Fruit fly (Drosophila melanogaster) whole organism, embryonic: ENCODE data around the gene CG5498.
A peak's percentile ranks its signal among the peaks of the same experiment; 100 is the strongest.

ENCODE experiments used
- Adf1 ChIP-seq: fragments of 200-800 bp; sonication (Bioruptor generic); IDR thresholded peaks from 2 replicates; pipeline ENCODE4 v1.3.6; 2022; ENCODE audit warnings: missing biosample characterization, missing genetic modification characterization
- Atf3 ChIP-seq: fragments of 200-800 bp; sonication (Bioruptor generic); optimal IDR thresholded peaks from 3 replicates; lab custom pipeline; 2016; ENCODE audit warnings: missing biosample characterization, missing genetic modification characterization
- Bgb ChIP-seq: fragments of 200-800 bp; sonication (Bioruptor generic); IDR thresholded peaks from 2 replicates; pipeline ENCODE4 v1.3.6; 2022; ENCODE audit warnings: missing biosample characterization, missing genetic modification characterization; ENCODE audit not compliant: partially characterized antibody
- C15 ChIP-seq: fragments of 200-800 bp; sonication (Bioruptor generic); IDR thresholded peaks from 3 replicates; pipeline ENCODE4 v1.3.6; 2022; ENCODE audit warnings: missing biosample characterization, missing genetic modification characterization
- CG1024 ChIP-seq: fragments of 200-800 bp; sonication (Bioruptor generic); IDR thresholded peaks from 2 replicates; pipeline ENCODE4 v1.3.6; 2022; ENCODE audit warnings: missing biosample characterization, missing genetic modification characterization
- CG10565 ChIP-seq: fragments of 200-800 bp; sonication (Bioruptor generic); optimal IDR thresholded peaks from 3 replicates; lab custom pipeline; 2016; ENCODE audit warnings: missing biosample characterization, mild to moderate bottlenecking, missing genetic modification characterization
- CG11723 ChIP-seq: fragments of 200-800 bp; sonication (Bioruptor generic); optimal IDR thresholded peaks from 2 replicates; lab custom pipeline; 2017; ENCODE audit warnings: missing biosample characterization, mild to moderate bottlenecking, missing genetic modification characterization
- CG13287 ChIP-seq: fragments of 200-800 bp; sonication (Bioruptor generic); IDR thresholded peaks from 2 replicates; pipeline ENCODE4 v1.3.6; 2022; ENCODE audit warnings: missing biosample characterization, missing genetic modification characterization; ENCODE audit not compliant: partially characterized antibody
- CG14050 ChIP-seq: fragments of 200-800 bp; sonication (Bioruptor generic); IDR thresholded peaks from 3 replicates; pipeline ENCODE4 v1.3.6; 2022; ENCODE audit warnings: missing biosample characterization, missing genetic modification characterization
- CG17612 ChIP-seq: fragments of 200-800 bp; sonication (Bioruptor generic); IDR thresholded peaks from 2 replicates; pipeline ENCODE4 v1.3.6; 2022; ENCODE audit warnings: missing biosample characterization, missing genetic modification characterization
- CG2875 ChIP-seq: fragments of 200-800 bp; sonication (Bioruptor generic); optimal IDR thresholded peaks from 2 replicates; lab custom pipeline; 2017; ENCODE audit warnings: missing biosample characterization, mild to moderate bottlenecking, missing genetic modification characterization, missing genetic modification reagents
- CG2889 ChIP-seq: fragments of 200-800 bp; sonication (Bioruptor generic); IDR thresholded peaks from 3 replicates; pipeline ENCODE4 v1.3.6; 2022; ENCODE audit warnings: missing biosample characterization, missing genetic modification characterization
- CG34224 ChIP-seq: fragments of 200-800 bp; sonication (Bioruptor generic); IDR thresholded peaks from 3 replicates; pipeline ENCODE4 v1.3.6; 2022; ENCODE audit warnings: missing biosample characterization, missing genetic modification characterization; ENCODE audit not compliant: partially characterized antibody
- CG6689 ChIP-seq: fragments of 200-800 bp; sonication (Bioruptor generic); IDR thresholded peaks from 2 replicates; pipeline ENCODE4 v1.3.6; 2022; ENCODE audit warnings: missing biosample characterization, missing genetic modification characterization
- CG7556 ChIP-seq: fragments of 200-800 bp; sonication (Bioruptor generic); optimal IDR thresholded peaks from 2 replicates; lab custom pipeline; 2017; ENCODE audit warnings: missing biosample characterization, mild to moderate bottlenecking, missing genetic modification characterization
- CG8290 ChIP-seq, 3 experiments: fragments of 200-800 bp; sonication (Bioruptor generic); optimal IDR thresholded peaks; 2 replicates each; lab custom pipeline; 2016 to 2019; ENCODE audit warnings: missing biosample characterization in 3 of 3, missing genetic modification characterization in 3 of 3, mild to moderate bottlenecking in 2 of 3, moderate library complexity in 1 of 3
- CG8478 ChIP-seq: fragments of >200 bp; optimal IDR thresholded peaks from 2 replicates; lab custom pipeline; 2018
- Dip2 ChIP-seq: fragments of 200-800 bp; sonication (Bioruptor generic); IDR thresholded peaks from 2 replicates; pipeline ENCODE4 v1.3.6; 2022; ENCODE audit warnings: missing biosample characterization, missing genetic modification characterization
- Dll ChIP-seq: fragments of 200-800 bp; sonication (Bioruptor generic); IDR thresholded peaks from 4 replicates; pipeline ENCODE4 v1.3.6; 2022; ENCODE audit warnings: missing biosample characterization, missing genetic modification characterization; ENCODE audit not compliant: partially characterized antibody
- E2f2 ChIP-seq: fragments of 200-800 bp; sonication (Bioruptor generic); IDR thresholded peaks from 2 replicates; pipeline ENCODE4 v1.3.6; 2022; ENCODE audit warnings: missing biosample characterization, missing genetic modification characterization
- Elba2 ChIP-seq: fragments of 200-800 bp; sonication (Bioruptor generic); optimal IDR thresholded peaks from 3 replicates; lab custom pipeline; 2016; ENCODE audit warnings: missing biosample characterization, missing genetic modification characterization
- HLH3B ChIP-seq: fragments of 200-800 bp; sonication (Bioruptor generic); IDR thresholded peaks from 2 replicates; pipeline ENCODE4 v1.3.6; 2022; ENCODE audit warnings: missing biosample characterization, missing genetic modification characterization
- HLH54F ChIP-seq: fragments of 200-800 bp; sonication (Bioruptor generic); optimal IDR thresholded peaks from 3 replicates; lab custom pipeline; 2016; ENCODE audit warnings: missing biosample characterization, missing genetic modification characterization
- Hr3 ChIP-seq: fragments of 200-800 bp; sonication (Bioruptor generic); optimal IDR thresholded peaks from 3 replicates; lab custom pipeline; 2016; ENCODE audit warnings: missing biosample characterization, missing genetic modification characterization
- MESR4 ChIP-seq: fragments of 200-800 bp; sonication (Bioruptor generic); optimal IDR thresholded peaks from 2 replicates; lab custom pipeline; 2018; ENCODE audit warnings: missing biosample characterization, mild to moderate bottlenecking, missing genetic modification characterization, moderate library complexity
- MTF-1 ChIP-seq: fragments of 200-800 bp; sonication (Bioruptor generic); optimal IDR thresholded peaks from 2 replicates; lab custom pipeline; 2018; ENCODE audit warnings: missing biosample characterization, mild to moderate bottlenecking, missing genetic modification characterization, borderline replicate concordance
- NfI ChIP-seq: fragments of 200-800 bp; sonication (Bioruptor generic); optimal IDR thresholded peaks from 3 replicates; lab custom pipeline; 2018; ENCODE audit warnings: missing biosample characterization, mild to moderate bottlenecking, missing genetic modification characterization, moderate library complexity
- Sry-β ChIP-seq: fragments of 200-800 bp; sonication (Bioruptor generic); optimal IDR thresholded peaks from 2 replicates; lab custom pipeline; 2018; ENCODE audit warnings: missing biosample characterization, mild to moderate bottlenecking, missing genetic modification characterization, moderate library complexity
- Stat92E ChIP-seq, 3 experiments: fragments of >200 bp in 2 of 3; fragments of 200-800 bp in 1 of 3; sonication (Bioruptor generic) in 1 of 3; optimal IDR thresholded peaks; 2 replicates each; lab custom pipeline; 2017 to 2019; ENCODE audit warnings: missing biosample characterization in 3 of 3, missing genetic modification characterization in 3 of 3, mild to moderate bottlenecking in 1 of 3, moderate library complexity in 1 of 3
- amos ChIP-seq: fragments of 200-800 bp; sonication (Bioruptor generic); IDR thresholded peaks from 2 replicates; pipeline ENCODE4 v1.3.6; 2022; ENCODE audit warnings: missing biosample characterization, missing genetic modification characterization; ENCODE audit not compliant: partially characterized antibody
- aop ChIP-seq: fragments of 200-800 bp; sonication (Bioruptor generic); IDR thresholded peaks from 2 replicates; pipeline ENCODE4 v1.3.6; 2022; ENCODE audit warnings: missing biosample characterization, missing genetic modification characterization
- ash1 ChIP-seq: fragments of 200-800 bp; sonication (Bioruptor generic); optimal IDR thresholded peaks from 2 replicates; lab custom pipeline; 2018; ENCODE audit warnings: missing biosample characterization, mild to moderate bottlenecking, missing genetic modification characterization
- cwo ChIP-seq: fragments of 200-800 bp; sonication (Bioruptor generic); optimal IDR thresholded peaks from 3 replicates; lab custom pipeline; 2017; ENCODE audit warnings: missing biosample characterization, missing genetic modification characterization, mild to moderate bottlenecking, moderate library complexity, missing genetic modification reagents
- fd3F ChIP-seq: fragments of 200-800 bp; sonication (Bioruptor generic); optimal IDR thresholded peaks from 2 replicates; lab custom pipeline; 2018; ENCODE audit warnings: missing biosample characterization, mild to moderate bottlenecking, missing genetic modification characterization, moderate library complexity
- ind ChIP-seq: fragments of 200-800 bp; sonication (Bioruptor generic); optimal IDR thresholded peaks from 3 replicates; lab custom pipeline; 2016; ENCODE audit warnings: missing biosample characterization, missing genetic modification characterization
- inv ChIP-seq: fragments of 200-800 bp; sonication (Bioruptor generic); IDR thresholded peaks from 2 replicates; pipeline ENCODE4 v1.3.6; 2022; ENCODE audit warnings: missing biosample characterization, missing genetic modification characterization; ENCODE audit not compliant: partially characterized antibody
- jumu ChIP-seq: fragments of 200-800 bp; sonication (Bioruptor generic); optimal IDR thresholded peaks from 3 replicates; lab custom pipeline; 2016; ENCODE audit warnings: missing biosample characterization, missing genetic modification characterization
- kni ChIP-seq: fragments of 200-800 bp; sonication (Bioruptor generic); optimal IDR thresholded peaks from 3 replicates; lab custom pipeline; 2017; ENCODE audit warnings: mild to moderate bottlenecking, missing biosample characterization, missing genetic modification reagents, missing genetic modification characterization
- lab ChIP-seq: fragments of 200-800 bp; sonication (Bioruptor generic); optimal IDR thresholded peaks from 3 replicates; lab custom pipeline; 2017; ENCODE audit warnings: missing biosample characterization, missing genetic modification characterization, mild to moderate bottlenecking, moderate library complexity, missing genetic modification reagents
- nerfin-1 ChIP-seq: fragments of 200-800 bp; sonication (Bioruptor generic); optimal IDR thresholded peaks from 3 replicates; lab custom pipeline; 2019; ENCODE audit warnings: missing biosample characterization, mild to moderate bottlenecking, missing genetic modification characterization, moderate library complexity
- odd ChIP-seq: fragments of 200-800 bp; sonication (Bioruptor generic); optimal IDR thresholded peaks from 2 replicates; lab custom pipeline; 2017; ENCODE audit warnings: missing biosample characterization, mild to moderate bottlenecking, missing genetic modification characterization
- org-1 ChIP-seq: fragments of 200-800 bp; sonication (Bioruptor generic); optimal IDR thresholded peaks from 2 replicates; lab custom pipeline; 2017; ENCODE audit warnings: missing biosample characterization, missing genetic modification characterization
- pho ChIP-seq: fragments of 200-800 bp; sonication (Bioruptor generic); optimal IDR thresholded peaks from 2 replicates; lab custom pipeline; 2016; ENCODE audit warnings: missing biosample characterization, missing genetic modification characterization
- pnt ChIP-seq: fragments of 200-800 bp; sonication (Bioruptor generic); optimal IDR thresholded peaks from 3 replicates; lab custom pipeline; 2016; ENCODE audit warnings: missing biosample characterization, missing genetic modification characterization
- prd ChIP-seq, 3 experiments: fragments of >200 bp in 2 of 3; fragments of 200-800 bp in 1 of 3; sonication (Bioruptor generic) in 1 of 3; optimal IDR thresholded peaks in 2 of 3; IDR thresholded peaks in 1 of 3; 2 replicates in 2 of 3; 3 replicates in 1 of 3; pipeline versions ENCODE4 v1.3.6 to Lab custom; 2017 to 2022; ENCODE audit warnings: missing biosample characterization in 1 of 3, missing genetic modification characterization in 1 of 3
- sisA ChIP-seq: fragments of 200-800 bp; sonication (Bioruptor generic); IDR thresholded peaks from 2 replicates; pipeline ENCODE4 v1.3.6; 2022; ENCODE audit warnings: missing biosample characterization, missing genetic modification characterization
- slp2 ChIP-seq: fragments of 200-800 bp; sonication (Bioruptor generic); optimal IDR thresholded peaks from 2 replicates; lab custom pipeline; 2016; ENCODE audit warnings: missing biosample characterization, missing genetic modification characterization
- sob ChIP-seq: fragments of 200-800 bp; sonication (Bioruptor generic); IDR thresholded peaks from 2 replicates; pipeline ENCODE4 v1.3.6; 2022; ENCODE audit warnings: missing biosample characterization, missing genetic modification characterization
- stc ChIP-seq: fragments of 200-800 bp; sonication (Bioruptor generic); IDR thresholded peaks from 2 replicates; pipeline ENCODE4 v1.3.6; 2022; ENCODE audit warnings: missing biosample characterization, missing genetic modification characterization
- tgo ChIP-seq: fragments of 200-800 bp; sonication (Bioruptor generic); IDR thresholded peaks from 3 replicates; pipeline ENCODE4 v1.3.6; 2022; ENCODE audit warnings: missing biosample characterization, missing genetic modification characterization

The CG5498 gene

DNA sequence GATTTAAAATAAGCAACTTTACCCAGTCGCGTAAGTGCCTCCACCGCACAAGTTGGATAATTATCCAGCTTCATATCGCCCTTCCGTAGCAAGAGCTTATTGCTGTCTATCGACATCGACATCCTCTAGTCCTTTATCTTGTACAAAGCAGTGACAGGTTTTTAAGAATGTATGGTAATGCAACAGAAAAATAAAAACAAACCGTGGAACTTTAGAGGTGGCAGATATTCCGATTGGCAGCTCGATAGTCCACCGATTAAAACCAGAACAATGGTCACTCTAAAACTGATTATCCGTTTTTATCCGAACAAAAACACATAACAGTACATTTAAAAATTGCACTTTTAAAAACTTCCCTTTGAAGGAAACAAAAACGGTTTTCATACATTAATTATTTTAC is 43.5 kb upstream of the CG5498 start, which contains the start of gene CG5274 (continued):
- no peak; the same call in 1 of the 2 replicates for TF ChIP-seq Bgb (GFP tag; lab: Robert Waterston, UW)
- TF ChIP-seq MTF-1 (GFP tag; lab: Kevin White, UChicago), result no peak
- TF ChIP-seq sob (GFP tag; lab: Robert Waterston, UW), result no peak
- TF ChIP-seq Elba2, result no peak
- TF ChIP-seq lab (GFP tag; lab: Kevin White, UChicago), result no peak
- TF ChIP-seq MESR4, result peak; percentile 56
- TF ChIP-seq aop, result no peak
- TF ChIP-seq jumu (GFP tag; lab: Kevin White, UChicago), result no peak
- no peak for TF ChIP-seq pho
- no peak for TF ChIP-seq CG2875 (GFP tag; lab: Kevin White, UChicago)
- TF ChIP-seq CG7556, result no peak
- TF ChIP-seq cwo (GFP tag; lab: Kevin White, UChicago), result no peak
- TF ChIP-seq CG10565 (GFP tag; lab: Kevin White, UChicago), result no peak
- TF ChIP-seq CG8478 (lab: Kevin White, UChicago), result no peak
- TF ChIP-seq CG2889 (GFP tag; lab: Robert Waterston, UW), result no peak
- no peak for TF ChIP-seq C15 (GFP tag; lab: Robert Waterston, UW)
- TF ChIP-seq CG1024 (GFP tag; lab: Robert Waterston, UW), result no peak
- TF ChIP-seq slp2, result no peak
- TF ChIP-seq CG8290 (GFP tag; optimal IDR thresholded peaks at IDR 0.05; lab: Kevin White, UChicago), result no peak
- TF ChIP-seq CG8290 (tag; optimal IDR thresholded peaks at IDR 0.05; lab: Kevin White, UChicago), result no peak
- TF ChIP-seq CG13287 (GFP tag; lab: Robert Waterston, UW), result peak; percentile 60; the same call in 1 of the 2 replicates
- no peak for TF ChIP-seq Sry-β (GFP tag; lab: Kevin White, UChicago)
- TF ChIP-seq CG34224 (GFP tag; lab: Robert Waterston, UW), result peak; percentile 62
- TF ChIP-seq ash1 (GFP tag; lab: Kevin White, UChicago), result no peak
- TF ChIP-seq inv (GFP tag; lab: Robert Waterston, UW), result no peak
- no peak for TF ChIP-seq CG17612 (GFP tag; lab: Robert Waterston, UW)
- no peak for TF ChIP-seq prd (optimal IDR thresholded peaks at IDR 0.05; lab: Kevin White, UChicago)
- no peak for TF ChIP-seq prd (GFP tag; IDR thresholded peaks at IDR 0.05; lab: Robert Waterston, UW)
- no peak for TF ChIP-seq odd (GFP tag; lab: Kevin White, UChicago)
- no peak for TF ChIP-seq org-1 (GFP tag; lab: Kevin White, UChicago)
- no peak for TF ChIP-seq NfI
- peak; percentile 33 for TF ChIP-seq nerfin-1 (tag; lab: Kevin White, UChicago)
- no peak for TF ChIP-seq Hr3 (GFP tag; lab: Kevin White, UChicago)
- TF ChIP-seq stc (GFP tag; lab: Robert Waterston, UW), result no peak
- no peak for TF ChIP-seq Stat92E (GFP tag; optimal IDR thresholded peaks at IDR 0.05; lab: Kevin White, UChicago)
- TF ChIP-seq ind (GFP tag; lab: Kevin White, UChicago), result no peak
- no peak for TF ChIP-seq CG6689 (GFP tag; lab: Robert Waterston, UW)
- peak; percentile 57 for TF ChIP-seq E2f2 (GFP tag; lab: Robert Waterston, UW)
- TF ChIP-seq HLH3B, result no peak
- no peak for TF ChIP-seq kni (GFP tag; lab: Kevin White, UChicago)
- TF ChIP-seq sisA (GFP tag; lab: Robert Waterston, UW), result no peak
- no peak for TF ChIP-seq CG11723 (GFP tag; lab: Kevin White, UChicago)
- TF ChIP-seq Atf3 (GFP tag; lab: Kevin White, UChicago), result no peak
- no peak for TF ChIP-seq tgo (GFP tag; lab: Robert Waterston, UW)
- 0 out of 4 replicates have a peak, but pooled peaks have one; percentile 37 for TF ChIP-seq Dll (GFP tag; lab: Robert Waterston, UW)
- no peak for TF ChIP-seq Adf1
- no peak for TF ChIP-seq pnt
- no peak for TF ChIP-seq HLH54F (GFP tag; lab: Kevin White, UChicago)
- TF ChIP-seq Dip2, result no peak
- peak; percentile 58; the same call in 1 of the 2 replicates for TF ChIP-seq amos
- TF ChIP-seq fd3F (GFP tag; lab: Kevin White, UChicago), result no peak
- TF ChIP-seq CG14050 (GFP tag; lab: Robert Waterston, UW), result no peak
